Worm (Caenorhabditis elegans): ENCODE data around the gene madf-9.

DNA sequence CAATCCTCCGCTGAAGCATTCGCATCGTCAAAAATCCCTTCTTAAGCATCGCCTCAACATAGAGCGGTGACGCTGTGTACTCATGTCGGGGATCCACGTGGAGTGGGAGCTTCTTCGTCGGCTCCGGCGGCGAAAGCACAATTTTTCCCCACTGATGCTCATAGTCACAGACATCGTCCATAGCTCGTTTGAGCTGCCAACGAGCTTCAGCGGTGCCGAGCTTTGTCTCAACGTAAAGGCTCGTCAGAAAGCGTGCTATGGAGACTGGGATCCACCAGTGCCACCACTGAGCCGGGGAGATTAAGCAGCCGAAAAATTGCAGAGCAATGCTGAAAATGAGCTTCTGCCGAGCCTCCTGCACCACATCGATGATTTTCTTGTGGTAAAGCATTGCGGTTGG is 46.1 kb upstream of the madf-9 start:
- TF ChIP-seq unc-39 (tag; optimal IDR thresholded peaks at IDR 0.05) (no peak), unc-62 (GFP tag; optimal IDR thresholded peaks at IDR 0.05) (no peak), nhr-237 (tag; optimal IDR thresholded peaks at IDR 0.05) (no peak), lin-13 (tag; optimal IDR thresholded peaks at IDR 0.05) (no peak), nhr-12 (tag; optimal IDR thresholded peaks at IDR 0.05) (no peak), sptf-1 (tag; optimal IDR thresholded peaks at IDR 0.05) (no peak)

Data from whole organism, mixed stage, embryonic.